Worm (Caenorhabditis elegans) whole organism, late embryonic: ENCODE results near the gene ifa-1.

ENCODE experiments used
- T23F11.4 ChIP-seq: fragments of 200-800 bp; sonication (Bioruptor generic); optimal IDR thresholded peaks from 2 replicates; lab custom pipeline; 2018; ENCODE audit warnings: mild to moderate bottlenecking, missing genetic modification characterization, missing compliant biosample characterization
- ceh-48 ChIP-seq: sonication (generic microtip); optimal IDR thresholded peaks from 2 replicates; lab custom pipeline; 2016; ENCODE audit warnings: missing genetic modification characterization, inconsistent platforms, missing compliant biosample characterization
- fkh-10 ChIP-seq: fragments of 150-350 bp; optimal IDR thresholded peaks from 2 replicates; lab custom pipeline; 2014; ENCODE audit warnings: missing biosample characterization, missing genetic modification reagents, missing genetic modification characterization
- hlh-15 ChIP-seq: sonication (generic microtip); optimal IDR thresholded peaks from 2 replicates; lab custom pipeline; 2016; ENCODE audit warnings: missing genetic modification characterization, missing compliant biosample characterization
- pax-1 ChIP-seq: fragments of 150-350 bp; optimal IDR thresholded peaks from 2 replicates; lab custom pipeline; 2014; ENCODE audit warnings: missing biosample characterization, missing genetic modification characterization

- TF ChIP-seq T23F11.4 (GFP tag; lab: Kevin White, UChicago): no peak
- no peak for TF ChIP-seq fkh-10 (GFP tag; lab: Kevin White, UChicago)
- no peak for TF ChIP-seq pax-1 (tag; lab: Kevin White, UChicago)
- TF ChIP-seq ceh-48: no peak
- TF ChIP-seq hlh-15 (tag; lab: Kevin White, UChicago): no peak
Observed at ce11 chrX:11264715-11265114, 6.3 kb upstream of the ifa-1 start.
